Worm (Caenorhabditis elegans) whole organism, L1 larva: ENCODE results near the gene cya-2.
"Not testable (repeated sequence)": the region's sequence is repeated elsewhere in the genome, so short reads cannot be mapped to it uniquely, and the experiment has no call there.

Source experiments
- blmp-1 ChIP-seq: fragments of 150-350 bp; optimal IDR thresholded peaks from 2 replicates; lab custom pipeline; 2014; ENCODE audit warnings: missing biosample characterization, missing genetic modification characterization
- ces-1 ChIP-seq: fragments of 150-350 bp; optimal IDR thresholded peaks from 2 replicates; lab custom pipeline; 2014; ENCODE audit warnings: missing biosample characterization, missing genetic modification reagents, missing genetic modification characterization
- efl-1 ChIP-seq, 4 experiments: fragments of 150-350 bp; optimal IDR thresholded peaks in 3 of 4; peaks in 1 of 4; 1 replicate in 1 of 4; 2 replicates in 3 of 4; lab custom pipeline; 2014; ENCODE audit warnings: missing biosample characterization in 2 of 4, missing genetic modification characterization in 2 of 4, missing genetic modification reagents in 2 of 4
- egl-27 ChIP-seq, 2 experiments: fragments of 150-350 bp in 1 of 2; sonication (generic microtip); optimal IDR thresholded peaks; 3 replicates each; lab custom pipeline; 2017 to 2018; ENCODE audit warnings: missing biosample characterization in 2 of 2, missing genetic modification characterization in 2 of 2, missing genetic modification reagents in 2 of 2
- fkh-4 ChIP-seq: sonication (generic microtip); optimal IDR thresholded peaks from 2 replicates; lab custom pipeline; 2016; ENCODE audit warnings: missing compliant biosample characterization, missing genetic modification characterization, borderline replicate concordance
- irx-1 ChIP-seq: sonication (generic microtip); optimal IDR thresholded peaks from 2 replicates; lab custom pipeline; 2016; ENCODE audit warnings: missing genetic modification characterization, missing compliant biosample characterization
- lin-13 ChIP-seq: fragments of 150-350 bp; optimal IDR thresholded peaks from 2 replicates; lab custom pipeline; 2014; ENCODE audit warnings: missing biosample characterization, missing genetic modification reagents, missing genetic modification characterization
- lin-35 ChIP-seq, 2 experiments: fragments of 150-350 bp; optimal IDR thresholded peaks; 2 replicates each; lab custom pipeline; 2014; ENCODE audit warnings: missing biosample characterization in 2 of 2, missing genetic modification characterization in 2 of 2, missing genetic modification reagents in 2 of 2
- mdl-1 ChIP-seq, 2 experiments: fragments of 150-350 bp; optimal IDR thresholded peaks; 2 replicates each; lab custom pipeline; 2014 to 2017; ENCODE audit warnings: missing biosample characterization in 2 of 2, missing genetic modification characterization in 2 of 2, inconsistent platforms in 1 of 2
- nhr-237 ChIP-seq: fragments of 150-350 bp; optimal IDR thresholded peaks from 2 replicates; lab custom pipeline; 2014; ENCODE audit warnings: missing biosample characterization, missing genetic modification characterization
- nhr-76 ChIP-seq: sonication (generic microtip); optimal IDR thresholded peaks from 2 replicates; lab custom pipeline; 2017; ENCODE audit warnings: missing biosample characterization, missing genetic modification characterization
- unc-62 ChIP-seq: fragments of 150-350 bp; optimal IDR thresholded peaks from 2 replicates; lab custom pipeline; 2014; ENCODE audit warnings: missing biosample characterization, missing genetic modification reagents, missing genetic modification characterization
- unc-98 ChIP-seq: fragments of 200-800 bp; sonication (Bioruptor generic); IDR thresholded peaks from 2 replicates; pipeline ENCODE4 v1.3.6; 2022; ENCODE audit warnings: missing genetic modification characterization, missing compliant biosample characterization
- zag-1 ChIP-seq: fragments of 150-350 bp; optimal IDR thresholded peaks from 2 replicates; lab custom pipeline; 2014; ENCODE audit warnings: missing biosample characterization, missing genetic modification characterization

DNA sequence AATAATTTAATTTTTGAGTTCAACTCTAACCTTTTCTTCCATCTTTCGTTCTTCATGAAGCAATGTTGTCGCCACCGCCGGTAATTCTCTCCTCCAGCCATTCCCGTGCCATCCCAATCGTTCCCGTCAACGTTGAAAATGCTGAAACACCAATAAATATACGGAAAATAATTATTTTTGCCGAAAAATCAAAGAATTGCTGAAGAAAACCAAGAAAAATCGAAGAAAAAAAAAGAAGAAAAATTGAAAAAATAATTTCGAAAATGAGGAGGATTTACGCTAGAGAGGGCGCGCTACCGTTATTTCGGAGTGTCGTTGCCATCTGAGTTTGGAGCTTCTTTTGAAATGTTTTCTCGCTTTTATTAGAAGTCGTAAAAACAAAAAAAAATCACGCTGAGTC is at the start of gene cya-2:
- TF ChIP-seq nhr-237 (tag; lab: Kevin White, UChicago); zag-1 (tag; lab: Kevin White, UChicago); mdl-1 (tag; optimal IDR thresholded peaks at IDR 0.05; lab: Kevin White, UChicago); unc-62 (GFP tag; lab: Kevin White, UChicago); efl-1 (optimal IDR thresholded peaks at IDR 0.05; lab: Kevin White, UChicago); efl-1 (GFP tag; optimal IDR thresholded peaks at IDR 0.05 in 1 of 2; lab: Kevin White, UChicago); lin-13 (GFP tag; lab: Kevin White, UChicago); lin-35 (GFP tag; optimal IDR thresholded peaks at IDR 0.05; lab: Kevin White, UChicago); fkh-4 (tag; lab: Kevin White, UChicago); ces-1 (GFP tag; lab: Kevin White, UChicago); egl-27 (tag; optimal IDR thresholded peaks at IDR 0.05; lab: Kevin White, UChicago); unc-98; nhr-76 (tag; lab: Kevin White, UChicago); irx-1 (tag; lab: Kevin White, UChicago); blmp-1: not testable (repeated sequence)
